Worm (Caenorhabditis elegans) whole organism, late embryonic: ENCODE results near the gene srh-286.

ENCODE experiments used
- C38D4.7 ChIP-seq: fragments of 200-800 bp; sonication (Bioruptor generic); optimal IDR thresholded peaks from 2 replicates; lab custom pipeline; 2018; ENCODE audit warnings: mild to moderate bottlenecking, missing genetic modification characterization, moderate library complexity, missing compliant biosample characterization
- K09A11.1 ChIP-seq: sonication (generic microtip); optimal IDR thresholded peaks from 2 replicates; lab custom pipeline; 2017; ENCODE audit warnings: antibody characterized with exemption, mild to moderate bottlenecking, missing genetic modification characterization, missing compliant biosample characterization; ENCODE audit not compliant: insufficient read depth
- Y22D7AL.16 ChIP-seq: sonication (generic microtip); optimal IDR thresholded peaks from 2 replicates; lab custom pipeline; 2016; ENCODE audit warnings: missing genetic modification characterization, missing compliant biosample characterization
- ahr-1 ChIP-seq: sonication (generic microtip); optimal IDR thresholded peaks from 2 replicates; lab custom pipeline; 2016; ENCODE audit warnings: missing genetic modification characterization, missing compliant biosample characterization
- ceh-30 ChIP-seq: fragments of 150-350 bp; optimal IDR thresholded peaks from 2 replicates; lab custom pipeline; 2014; ENCODE audit warnings: missing biosample characterization, missing genetic modification characterization
- ceh-6 ChIP-seq: fragments of 200-800 bp; sonication (Bioruptor generic); optimal IDR thresholded peaks from 2 replicates; lab custom pipeline; 2018; ENCODE audit warnings: mild to moderate bottlenecking, missing genetic modification characterization, missing compliant biosample characterization
- che-1 ChIP-seq: sonication (generic microtip); optimal IDR thresholded peaks from 2 replicates; lab custom pipeline; 2016; ENCODE audit warnings: mild to moderate bottlenecking, missing genetic modification characterization, missing compliant biosample characterization
- elt-4 ChIP-seq: sonication (generic microtip); optimal IDR thresholded peaks from 2 replicates; lab custom pipeline; 2016; ENCODE audit warnings: missing genetic modification characterization, missing compliant biosample characterization
- ets-4 ChIP-seq: sonication (generic microtip); optimal IDR thresholded peaks from 2 replicates; lab custom pipeline; 2016; ENCODE audit warnings: missing genetic modification characterization, missing compliant biosample characterization
- hlh-15 ChIP-seq: sonication (generic microtip); optimal IDR thresholded peaks from 2 replicates; lab custom pipeline; 2016; ENCODE audit warnings: missing genetic modification characterization, missing compliant biosample characterization
- hlh-6 ChIP-seq: sonication (generic microtip); optimal IDR thresholded peaks from 2 replicates; lab custom pipeline; 2016; ENCODE audit warnings: missing genotype, missing genetic modification characterization, missing compliant biosample characterization
- madf-2 ChIP-seq: sonication (generic microtip); optimal IDR thresholded peaks from 2 replicates; lab custom pipeline; 2017; ENCODE audit warnings: missing genetic modification characterization, missing compliant biosample characterization
- mec-3 ChIP-seq: sonication (generic microtip); optimal IDR thresholded peaks from 2 replicates; lab custom pipeline; 2016; ENCODE audit warnings: borderline replicate concordance, missing genetic modification characterization, missing compliant biosample characterization
- nfya-1 ChIP-seq: sonication (generic microtip); optimal IDR thresholded peaks from 2 replicates; lab custom pipeline; 2017; ENCODE audit warnings: missing genetic modification characterization, mild to moderate bottlenecking, missing compliant biosample characterization, antibody characterized with exemption, moderate library complexity
- pag-3 ChIP-seq: sonication (generic microtip); optimal IDR thresholded peaks from 2 replicates; lab custom pipeline; 2016; ENCODE audit warnings: missing compliant biosample characterization, missing genetic modification characterization, borderline replicate concordance
- rnt-1 ChIP-seq: sonication (generic microtip); optimal IDR thresholded peaks from 2 replicates; lab custom pipeline; 2016; ENCODE audit warnings: missing genetic modification characterization, missing compliant biosample characterization
- sox-2 ChIP-seq: fragments of 200-800 bp; sonication (Bioruptor generic); IDR thresholded peaks from 2 replicates; pipeline ENCODE4 v1.3.6; 2022; ENCODE audit warnings: missing genetic modification reagents, missing genetic modification characterization, missing compliant biosample characterization
- syd-9 ChIP-seq: sonication (generic microtip); optimal IDR thresholded peaks from 2 replicates; lab custom pipeline; 2016; ENCODE audit warnings: mild to moderate bottlenecking, missing genetic modification characterization, moderate library complexity, missing compliant biosample characterization
- tbx-2 ChIP-seq: sonication (generic microtip); optimal IDR thresholded peaks from 2 replicates; lab custom pipeline; 2016; ENCODE audit warnings: missing genetic modification characterization, missing compliant biosample characterization
- unc-3 ChIP-seq, 2 experiments: fragments of 200-800 bp in 1 of 2; sonication (Bioruptor generic) in 1 of 2; sonication (generic microtip) in 1 of 2; conservative IDR thresholded peaks in 1 of 2; optimal IDR thresholded peaks in 1 of 2; 2 replicates each; pipeline versions ENCODE4 v1.3.6 to Lab custom; 2016 to 2022; ENCODE audit warnings: missing compliant biosample characterization in 2 of 2, missing genetic modification characterization in 2 of 2, missing genetic modification reagents in 1 of 2
- zip-5 ChIP-seq: sonication (generic microtip); optimal IDR thresholded peaks from 2 replicates; lab custom pipeline; 2016; ENCODE audit warnings: missing genetic modification characterization, missing compliant biosample characterization

Gene srh-286

DNA sequence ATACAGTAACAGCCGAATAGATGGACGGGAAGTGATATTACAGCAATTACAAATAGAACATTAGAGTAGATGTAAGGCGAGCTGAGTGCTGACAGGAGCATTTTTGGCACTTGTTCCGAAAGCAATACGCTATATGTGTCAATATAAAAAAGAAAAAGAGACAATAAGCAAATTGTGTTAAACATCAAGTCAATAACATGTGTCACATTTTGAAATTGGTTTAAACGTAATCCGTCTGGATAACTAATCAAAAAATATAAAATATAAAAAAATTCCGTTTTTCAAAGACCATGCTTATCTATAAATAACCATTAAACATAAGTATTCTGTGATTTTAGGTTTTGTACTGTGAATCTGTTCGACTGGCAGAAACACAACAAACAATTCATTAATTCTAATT, 48.4 kb downstream of the srh-286 start, which contains the start of gene srh-288:
Gene srh-288 (minus strand): TSS at position 101 of the 400 bp plus-strand sequence.
- TF ChIP-seq tbx-2 (tag; lab: Kevin White, UChicago) (no peak), mec-3 (no peak), ceh-6 (GFP tag; lab: Kevin White, UChicago) (no peak), nfya-1 (tag; lab: Kevin White, UChicago) (no peak), unc-3 (GFP tag; conservative IDR thresholded peaks at IDR 0.05; lab: Robert Waterston, UW) (no peak), unc-3 (tag; optimal IDR thresholded peaks at IDR 0.05; lab: Kevin White, UChicago) (no peak), ahr-1 (tag; lab: Kevin White, UChicago) (no peak), pag-3 (no peak), che-1 (tag; lab: Kevin White, UChicago) (no peak), K09A11.1 (tag; lab: Kevin White, UChicago) (no peak)
- TF ChIP-seq, all 69 proteins: peak for 0

DNA sequence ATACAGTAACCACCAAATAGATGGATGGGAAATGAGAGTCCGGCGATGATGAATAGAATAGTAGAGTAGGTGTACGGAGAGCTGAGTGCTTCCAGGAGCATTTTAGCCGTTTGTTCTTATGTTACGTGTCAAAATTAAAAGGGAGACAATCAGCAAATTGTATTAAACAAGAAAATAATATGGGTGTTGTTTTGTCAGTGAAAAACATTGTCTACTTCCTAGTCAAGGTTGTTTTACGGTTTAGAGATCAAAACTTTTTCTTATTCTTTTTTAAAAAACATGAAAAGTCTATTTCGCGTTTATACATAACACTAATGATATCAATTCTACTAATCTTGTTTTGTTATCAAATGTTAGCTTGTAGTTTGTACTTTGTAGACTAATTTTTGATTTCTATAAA, 50.0 kb downstream of the srh-286 start, which contains the start of gene srh-289:
Gene srh-289 (minus strand): TSS at position 101 of the 400 bp plus-strand sequence.
- no peak for TF ChIP-seq C38D4.7 (GFP tag; lab: Kevin White, UChicago)
- no peak for TF ChIP-seq che-1 (tag; lab: Kevin White, UChicago)
- TF ChIP-seq madf-2 (tag; lab: Kevin White, UChicago) = no peak
- no peak for TF ChIP-seq ets-4 (tag; lab: Kevin White, UChicago)
- no peak for TF ChIP-seq syd-9 (tag; lab: Kevin White, UChicago)
- TF ChIP-seq zip-5 (tag; lab: Kevin White, UChicago) = no peak
- no peak for TF ChIP-seq unc-3 (GFP tag; conservative IDR thresholded peaks at IDR 0.05; lab: Robert Waterston, UW)
- TF ChIP-seq unc-3 (tag; optimal IDR thresholded peaks at IDR 0.05; lab: Kevin White, UChicago) = no peak
- no peak for TF ChIP-seq tbx-2 (tag; lab: Kevin White, UChicago)
- TF ChIP-seq hlh-6 (tag; lab: Kevin White, UChicago) = no peak
- TF ChIP-seq Y22D7AL.16 (tag; lab: Kevin White, UChicago) = no peak
- no peak for TF ChIP-seq sox-2 (GFP tag; lab: Robert Waterston, UW)
- no peak for TF ChIP-seq nfya-1 (tag; lab: Kevin White, UChicago)
- no peak for TF ChIP-seq elt-4 (tag; lab: Kevin White, UChicago)
- no peak for TF ChIP-seq hlh-15 (tag; lab: Kevin White, UChicago)
- TF ChIP-seq ceh-30 (tag; lab: Kevin White, UChicago) = no peak
- no peak for TF ChIP-seq rnt-1 (tag; lab: Kevin White, UChicago)
- no peak for TF ChIP-seq ahr-1 (tag; lab: Kevin White, UChicago)
